2 fruit fly cellular contexts compared by ENCODE assay signal in the genomic region with DNA sequence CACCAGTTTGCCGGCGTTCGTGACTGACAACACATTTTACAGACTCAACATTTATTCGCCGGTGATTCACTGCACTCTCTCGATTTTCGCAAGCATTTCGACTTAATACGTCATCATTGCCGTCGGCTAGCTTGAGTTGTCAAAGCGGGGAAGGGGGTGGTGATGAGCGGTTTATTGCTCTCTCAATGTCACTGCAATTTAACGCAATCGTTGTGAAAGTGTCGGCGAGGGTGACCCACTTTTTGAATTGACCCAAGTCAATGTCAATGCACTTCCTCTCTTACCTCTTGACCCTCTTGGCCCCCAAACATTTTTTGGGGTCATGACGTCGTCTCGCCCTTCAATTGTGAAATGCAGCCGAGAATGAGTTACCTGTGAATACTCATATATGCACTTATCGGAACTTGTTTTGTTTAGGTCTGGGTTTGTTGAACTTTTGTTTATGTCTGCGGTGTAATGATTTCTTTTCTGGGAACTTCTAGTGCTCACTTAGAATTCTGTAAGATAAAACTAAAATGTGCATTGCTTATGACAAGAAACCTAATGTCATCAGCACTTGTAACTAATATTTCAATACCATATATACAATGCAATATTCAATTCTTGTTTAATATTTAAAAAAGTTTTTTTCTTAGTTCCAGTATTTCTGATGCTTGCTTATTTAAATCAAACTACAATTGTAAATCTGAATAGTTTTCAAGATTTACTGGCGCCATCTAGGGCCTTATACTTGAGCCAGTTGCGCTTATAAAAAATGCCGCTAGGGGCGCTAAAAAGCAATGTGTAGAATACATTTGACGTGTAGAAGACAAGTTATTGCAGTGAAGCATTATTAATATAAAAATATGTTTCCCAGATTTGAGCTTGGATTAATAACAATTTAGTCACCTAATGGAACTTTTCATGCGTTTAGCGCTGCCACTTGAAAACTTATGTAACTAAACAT.
A peak's percentile ranks its signal among the peaks of the same experiment; 100 is the strongest.
TF ChIP-seq lines count a peak whose summit lies in the region.

No protein-coding gene starts in this region.

TF ChIP-seq in whole organism, embryonic, 481 proteins besides CTCF, POLR2A, EP300 and RAD21 (continued from another document and continues in another):
- TF ChIP-seq crc (GFP tag; optimal IDR thresholded peaks at IDR 0.05; lab: Kevin White, UChicago), result no peak
- no peak for TF ChIP-seq onecut (GFP tag; IDR thresholded peaks at IDR 0.05; lab: Robert Waterston, UW)
- no peak for TF ChIP-seq tap (tag; optimal IDR thresholded peaks at IDR 0.05; lab: Kevin White, UChicago)
- no peak for TF ChIP-seq CG11093 (GFP tag; IDR thresholded peaks at IDR 0.05; lab: Robert Waterston, UW)
- peak; percentile 54 for TF ChIP-seq Dek (tag; optimal IDR thresholded peaks at IDR 0.05; lab: Kevin White, UChicago)
- peak; percentile 94 for TF ChIP-seq sens (GFP tag; lab: Kevin White, UChicago)
- TF ChIP-seq danr (GFP tag; IDR thresholded peaks at IDR 0.05; lab: Robert Waterston, UW), result no peak
- peak; percentile 69 for TF ChIP-seq H15 (GFP tag; IDR thresholded peaks at IDR 0.05; lab: Robert Waterston, UW)
- peak; percentile 14 for TF ChIP-seq MTF-1 (GFP tag; optimal IDR thresholded peaks at IDR 0.05; lab: Kevin White, UChicago; ENCODE audit: borderline replicate concordance)
- TF ChIP-seq C15 (GFP tag; IDR thresholded peaks at IDR 0.05; lab: Robert Waterston, UW), result no peak
- no peak for TF ChIP-seq wor (GFP tag; IDR thresholded peaks at IDR 0.05; lab: Robert Waterston, UW)
- TF ChIP-seq Ssrp (tag; optimal IDR thresholded peaks at IDR 0.05; lab: Kevin White, UChicago), result peak; percentile 30
- peak; percentile 34 for TF ChIP-seq caup (GFP tag; optimal IDR thresholded peaks at IDR 0.05; lab: Kevin White, UChicago; ENCODE audit: severe bottlenecking)
- peak; percentile 9 for TF ChIP-seq jing (GFP tag; optimal IDR thresholded peaks at IDR 0.05; lab: Kevin White, UChicago)
- no peak for TF ChIP-seq CrebB (tag; optimal IDR thresholded peaks at IDR 0.05; lab: Kevin White, UChicago)
- peak; percentile 18 for TF ChIP-seq phol (tag; optimal IDR thresholded peaks at IDR 0.05; lab: Kevin White, UChicago)
- TF ChIP-seq CG6765 (GFP tag; optimal IDR thresholded peaks at IDR 0.05; lab: Kevin White, UChicago), result no peak
- TF ChIP-seq Med (GFP tag; lab: Kevin White, UChicago), result peak; percentile 92
- TF ChIP-seq CG8359 (GFP tag; optimal IDR thresholded peaks at IDR 0.05; lab: Kevin White, UChicago; ENCODE audit: borderline replicate concordance), result no peak
- no peak for TF ChIP-seq CG11695 (GFP tag; IDR thresholded peaks at IDR 0.05; lab: Robert Waterston, UW)
- peak; percentile 50 for TF ChIP-seq CG10366 (GFP tag; IDR thresholded peaks at IDR 0.05; lab: Robert Waterston, UW)
- no peak for TF ChIP-seq crp (GFP tag; optimal IDR thresholded peaks at IDR 0.05; lab: Kevin White, UChicago)
- peak; percentile 11 for TF ChIP-seq Usf (GFP tag; optimal IDR thresholded peaks at IDR 0.05; lab: Kevin White, UChicago)
- TF ChIP-seq CG10654 (GFP tag; optimal IDR thresholded peaks at IDR 0.05; lab: Kevin White, UChicago), result no peak
- TF ChIP-seq CG11504 (tag; optimal IDR thresholded peaks at IDR 0.05; lab: Kevin White, UChicago), result peak; percentile 63
- TF ChIP-seq amos (GFP tag; IDR thresholded peaks at IDR 0.05; lab: Robert Waterston, UW; ENCODE audit: partially characterized antibody), result peak; percentile 72
- peak; percentile 70 for TF ChIP-seq Ptx1 (GFP tag; IDR thresholded peaks at IDR 0.05; lab: Robert Waterston, UW)
- no peak for TF ChIP-seq CG12071 (GFP tag; optimal IDR thresholded peaks at IDR 0.05; lab: Kevin White, UChicago)
- TF ChIP-seq CG8478 (optimal IDR thresholded peaks at IDR 0.05; lab: Kevin White, UChicago), result no peak
- peak; percentile 30 for TF ChIP-seq mam (GFP tag; optimal IDR thresholded peaks at IDR 0.05; lab: Kevin White, UChicago)
- TF ChIP-seq crol (GFP tag; IDR thresholded peaks at IDR 0.05; lab: Robert Waterston, UW), result 0 out of 2 replicates have a peak, but pooled peaks have one; percentile 7
- TF ChIP-seq grau (tag; optimal IDR thresholded peaks at IDR 0.05; lab: Kevin White, UChicago), result peak; percentile 66
- peak; percentile 79 for TF ChIP-seq Xbp1 (GFP tag; optimal IDR thresholded peaks at IDR 0.05; lab: Kevin White, UChicago)
- TF ChIP-seq CG7372 (GFP tag; IDR thresholded peaks at IDR 0.05; lab: Robert Waterston, UW), result peak; percentile 34; the same call in 1 of the 2 replicates
- TF ChIP-seq CG10979 (tag; optimal IDR thresholded peaks at IDR 0.05; lab: Kevin White, UChicago), result peak; percentile 78
- TF ChIP-seq trem (tag; optimal IDR thresholded peaks at IDR 0.05; lab: Kevin White, UChicago), result peak; percentile 5
- TF ChIP-seq CG7745 (tag; optimal IDR thresholded peaks at IDR 0.05; lab: Kevin White, UChicago), result no peak
- TF ChIP-seq CG10431 (GFP tag; optimal IDR thresholded peaks at IDR 0.05; lab: Kevin White, UChicago), result no peak
- TF ChIP-seq CG10209 (GFP tag; optimal IDR thresholded peaks at IDR 0.05; lab: Kevin White, UChicago), result peak; percentile 41
- no peak for TF ChIP-seq Dad (GFP tag; optimal IDR thresholded peaks at IDR 0.05; lab: Kevin White, UChicago)
- TF ChIP-seq CG15696 (tag; optimal IDR thresholded peaks at IDR 0.05; lab: Kevin White, UChicago), result peak; percentile 69
- TF ChIP-seq CG32772 (GFP tag; IDR thresholded peaks at IDR 0.05; lab: Robert Waterston, UW), result peak; percentile 27; the same call in 1 of the 2 replicates
- peak; percentile 62 for TF ChIP-seq CG7839 (tag; optimal IDR thresholded peaks at IDR 0.05; lab: Kevin White, UChicago)
- TF ChIP-seq YL-1 (GFP tag; optimal IDR thresholded peaks at IDR 0.05; lab: Kevin White, UChicago), result no peak
- peak; percentile 45 for TF ChIP-seq slou (GFP tag; optimal IDR thresholded peaks at IDR 0.05; lab: Kevin White, UChicago)
- no peak for TF ChIP-seq dm (GFP tag; optimal IDR thresholded peaks at IDR 0.05; lab: Kevin White, UChicago)
- TF ChIP-seq NFAT (GFP tag; IDR thresholded peaks at IDR 0.05; lab: Robert Waterston, UW), result peak; percentile 78
- peak; percentile 43 to 70 for TF ChIP-seq Pdp1 (GFP tag; optimal IDR thresholded peaks at IDR 0.05; lab: Kevin White, UChicago)
- peak in 1 of 2 experiments; percentile 80 for TF ChIP-seq Hr78 (GFP tag; optimal IDR thresholded peaks at IDR 0.05; lab: Kevin White, UChicago)
- peak; percentile 35; the same call in 1 of the 3 replicates for TF ChIP-seq Aef1 (GFP tag; IDR thresholded peaks at IDR 0.05; lab: Robert Waterston, UW)
- TF ChIP-seq cg (GFP tag; optimal IDR thresholded peaks at IDR 0.05; lab: Kevin White, UChicago), result no peak
- peak; percentile 45 for TF ChIP-seq stwl (tag; optimal IDR thresholded peaks at IDR 0.05; lab: Kevin White, UChicago)
- TF ChIP-seq E2f2 (GFP tag; IDR thresholded peaks at IDR 0.05; lab: Robert Waterston, UW), result peak; percentile 32
- peak; percentile 68 for TF ChIP-seq CG12744 (GFP tag; optimal IDR thresholded peaks at IDR 0.05; lab: Kevin White, UChicago)
- TF ChIP-seq bsh (GFP tag; optimal IDR thresholded peaks at IDR 0.05; lab: Kevin White, UChicago), result peak in 1 of 2 experiments; percentile 34
- peak; percentile 51 to 64 for TF ChIP-seq dpn (GFP tag; optimal IDR thresholded peaks at IDR 0.05; lab: Kevin White, UChicago)
- TF ChIP-seq Awh (GFP tag; IDR thresholded peaks at IDR 0.05; lab: Robert Waterston, UW), result no peak
- peak; percentile 13 for TF ChIP-seq Myb (GFP tag; optimal IDR thresholded peaks at IDR 0.05; lab: Kevin White, UChicago)
- no peak for TF ChIP-seq mirr (GFP tag; optimal IDR thresholded peaks at IDR 0.05; lab: Kevin White, UChicago)
- TF ChIP-seq CG33213 (GFP tag; optimal IDR thresholded peaks at IDR 0.05; lab: Kevin White, UChicago), result peak; percentile 6

TF ChIP-seq in whole organism, prepupa, 60 proteins besides CTCF, POLR2A, EP300 and RAD21 (continued from another document):
- TF ChIP-seq Eip93F (GFP tag; optimal IDR thresholded peaks at IDR 0.05; lab: Kevin White, UChicago) (no peak), Sox14 (GFP tag; optimal IDR thresholded peaks at IDR 0.05; lab: Kevin White, UChicago) (peak; percentile 25), CG8632 (GFP tag; optimal IDR thresholded peaks at IDR 0.05; lab: Kevin White, UChicago) (no peak), CG34406 (GFP tag; optimal IDR thresholded peaks at IDR 0.05; lab: Kevin White, UChicago) (no peak), CG11762 (GFP tag; optimal IDR thresholded peaks at IDR 0.05; lab: Kevin White, UChicago; ENCODE audit: insufficient read depth) (no peak), Smox (GFP tag; optimal IDR thresholded peaks at IDR 0.05; lab: Kevin White, UChicago) (peak; percentile 37), CG6854 (GFP tag; optimal IDR thresholded peaks at IDR 0.05; lab: Kevin White, UChicago) (peak; percentile 16), CG6276 (GFP tag; optimal IDR thresholded peaks at IDR 0.05; lab: Kevin White, UChicago) (no peak), CG11294 (GFP tag; IDR thresholded peaks at IDR 0.05; lab: Robert Waterston, UW) (no peak), cyc (GFP tag; optimal IDR thresholded peaks at IDR 0.05; lab: Kevin White, UChicago) (peak; percentile 57), Ets96B (tag; optimal IDR thresholded peaks at IDR 0.05; lab: Kevin White, UChicago) (no peak), Eip78C (GFP tag; lab: Kevin White, UChicago) (peak; percentile 38), Hr4 (GFP tag; optimal IDR thresholded peaks at IDR 0.05; lab: Kevin White, UChicago) (no peak), Sox102F (GFP tag; optimal IDR thresholded peaks at IDR 0.05; lab: Kevin White, UChicago) (peak; percentile 15), fd59A (GFP tag; optimal IDR thresholded peaks at IDR 0.05; lab: Kevin White, UChicago) (no peak), fkh (GFP tag; optimal IDR thresholded peaks at IDR 0.05; lab: Kevin White, UChicago) (no peak), Blimp-1 (GFP tag; optimal IDR thresholded peaks at IDR 0.05; lab: Kevin White, UChicago) (peak; percentile 65), CG8319 (GFP tag; optimal IDR thresholded peaks at IDR 0.05; lab: Kevin White, UChicago) (no peak), spab (GFP tag; optimal IDR thresholded peaks at IDR 0.05; lab: Kevin White, UChicago) (no peak), achi (GFP tag; optimal IDR thresholded peaks at IDR 0.05; lab: Kevin White, UChicago) (no peak), CG9139 (GFP tag; optimal IDR thresholded peaks at IDR 0.05; lab: Kevin White, UChicago) (no peak), CG11902 (GFP tag; optimal IDR thresholded peaks at IDR 0.05; lab: Kevin White, UChicago) (no peak), CG4318 (GFP tag; optimal IDR thresholded peaks at IDR 0.05; lab: Kevin White, UChicago) (no peak), Sox15 (GFP tag; optimal IDR thresholded peaks at IDR 0.05; lab: Kevin White, UChicago) (no peak), CG8119 (GFP tag; IDR thresholded peaks at IDR 0.05; lab: Robert Waterston, UW) (no peak), CG10669 (GFP tag; optimal IDR thresholded peaks at IDR 0.05; lab: Kevin White, UChicago) (no peak), pdm3 (GFP tag; optimal IDR thresholded peaks at IDR 0.05; lab: Kevin White, UChicago) (peak; percentile 35), Eip75B (GFP tag; optimal IDR thresholded peaks at IDR 0.05; lab: Kevin White, UChicago) (peak; percentile 73), CG6792 (GFP tag; optimal IDR thresholded peaks at IDR 0.05; lab: Kevin White, UChicago) (no peak), CG10631 (GFP tag; optimal IDR thresholded peaks at IDR 0.05; lab: Kevin White, UChicago) (no peak), OdsH (GFP tag; optimal IDR thresholded peaks at IDR 0.05; lab: Kevin White, UChicago) (no peak), svp (GFP tag; lab: Kevin White, UChicago) (peak; percentile 68), Ets21C (GFP tag; optimal IDR thresholded peaks at IDR 0.05; lab: Kevin White, UChicago) (peak; percentile 38), ss (GFP tag; optimal IDR thresholded peaks at IDR 0.05; lab: Kevin White, UChicago) (peak in 1 of 2 experiments; percentile 16), Hr38 (GFP tag; optimal IDR thresholded peaks at IDR 0.05; lab: Kevin White, UChicago) (no peak), CG6163 (GFP tag; IDR thresholded peaks at IDR 0.05; lab: Robert Waterston, UW) (peak; percentile 26; the same call in 1 of the 3 replicates), CG32006 (GFP tag; optimal IDR thresholded peaks at IDR 0.05; lab: Kevin White, UChicago) (no peak), acj6 (GFP tag; optimal IDR thresholded peaks at IDR 0.05; lab: Kevin White, UChicago) (peak; percentile 5), Gug (GFP tag; IDR thresholded peaks at IDR 0.05; lab: Robert Waterston, UW) (no peak), dsx (GFP tag; optimal IDR thresholded peaks at IDR 0.05; lab: Kevin White, UChicago; ENCODE audit: poor library complexity, severe bottlenecking) (peak; percentile 21)
